Worm (Caenorhabditis elegans) whole organism, mixed stage, embryonic: ENCODE measurements around the gene gid-8.

Source experiments
- M03D4.4 ChIP-seq: sonication (generic microtip); optimal IDR thresholded peaks from 2 replicates; lab custom pipeline; 2017; ENCODE audit warnings: mild to moderate bottlenecking, missing genetic modification characterization, missing compliant biosample characterization
- bed-3 ChIP-seq: fragments of 200-800 bp; sonication (Bioruptor generic); optimal IDR thresholded peaks from 3 replicates; lab custom pipeline; 2018; ENCODE audit warnings: mild to moderate bottlenecking, missing genetic modification characterization, moderate library complexity, missing compliant biosample characterization
- blmp-1 ChIP-seq: fragments of 150-350 bp; optimal IDR thresholded peaks from 2 replicates; lab custom pipeline; 2014; ENCODE audit warnings: missing biosample characterization, missing genetic modification characterization
- ceh-39 ChIP-seq: fragments of 150-350 bp; optimal IDR thresholded peaks from 2 replicates; lab custom pipeline; 2014; ENCODE audit warnings: missing biosample characterization, missing genetic modification characterization
- ceh-43 ChIP-seq: fragments of 200-800 bp; sonication (Bioruptor generic); optimal IDR thresholded peaks from 2 replicates; lab custom pipeline; 2018; ENCODE audit warnings: mild to moderate bottlenecking, missing genetic modification characterization, moderate library complexity, missing compliant biosample characterization
- ceh-83 ChIP-seq: fragments of 200-800 bp; sonication (Bioruptor generic); optimal IDR thresholded peaks from 2 replicates; lab custom pipeline; 2018; ENCODE audit warnings: mild to moderate bottlenecking, missing genetic modification characterization, missing compliant biosample characterization
- ces-1 ChIP-seq: fragments of 150-350 bp; optimal IDR thresholded peaks from 2 replicates; lab custom pipeline; 2014; ENCODE audit warnings: missing biosample characterization, missing genetic modification reagents, missing genetic modification characterization
- cnd-1 ChIP-seq: fragments of 200-800 bp; sonication (Bioruptor generic); optimal IDR thresholded peaks from 2 replicates; lab custom pipeline; 2018; ENCODE audit warnings: mild to moderate bottlenecking, missing genetic modification characterization, missing compliant biosample characterization
- drap-1 ChIP-seq: fragments of 200-800 bp; sonication (Bioruptor generic); optimal IDR thresholded peaks from 3 replicates; lab custom pipeline; 2018; ENCODE audit warnings: mild to moderate bottlenecking, missing genetic modification characterization, missing compliant biosample characterization
- elt-1 ChIP-seq: sonication (generic microtip); optimal IDR thresholded peaks from 2 replicates; lab custom pipeline; 2017; ENCODE audit warnings: missing genetic modification characterization, mild to moderate bottlenecking, missing compliant biosample characterization, antibody characterized with exemption, moderate library complexity, borderline replicate concordance; ENCODE audit not compliant: insufficient read depth
- elt-3 ChIP-seq: fragments of 150-350 bp; optimal IDR thresholded peaks from 2 replicates; lab custom pipeline; 2014; ENCODE audit warnings: missing biosample characterization, missing genetic modification characterization
- flh-1 ChIP-seq: fragments of 200-800 bp; sonication (Bioruptor generic); optimal IDR thresholded peaks from 2 replicates; lab custom pipeline; 2018; ENCODE audit warnings: mild to moderate bottlenecking, missing genetic modification characterization, moderate library complexity, missing compliant biosample characterization
- ham-2 ChIP-seq: fragments of 200-800 bp; sonication (Bioruptor generic); optimal IDR thresholded peaks from 2 replicates; lab custom pipeline; 2018; ENCODE audit warnings: mild to moderate bottlenecking, missing genetic modification characterization, missing compliant biosample characterization
- hlh-1 ChIP-seq: fragments of 150-350 bp; optimal IDR thresholded peaks from 2 replicates; lab custom pipeline; 2014; ENCODE audit warnings: missing biosample characterization, missing genetic modification reagents, missing genetic modification characterization
- lin-32 ChIP-seq: fragments of 200-800 bp; sonication (Bioruptor generic); optimal IDR thresholded peaks from 2 replicates; lab custom pipeline; 2018; ENCODE audit warnings: mild to moderate bottlenecking, missing genetic modification characterization, missing compliant biosample characterization
- lsy-2 ChIP-seq: fragments of 150-350 bp; optimal IDR thresholded peaks from 2 replicates; lab custom pipeline; 2014; ENCODE audit warnings: missing biosample characterization, missing genetic modification characterization
- mab-5 ChIP-seq: fragments of 150-350 bp; optimal IDR thresholded peaks from 2 replicates; lab custom pipeline; 2014; ENCODE audit warnings: missing biosample characterization, missing genetic modification characterization
- mep-1 ChIP-seq: fragments of 150-350 bp; optimal IDR thresholded peaks from 2 replicates; lab custom pipeline; 2017; ENCODE audit warnings: missing biosample characterization, missing genetic modification reagents, missing genetic modification characterization, inconsistent platforms
- mls-2 ChIP-seq: sonication (generic microtip); optimal IDR thresholded peaks from 2 replicates; lab custom pipeline; 2016; ENCODE audit warnings: mild to moderate bottlenecking, missing genetic modification characterization, moderate library complexity, missing compliant biosample characterization
- nhr-12 ChIP-seq: fragments of 150-350 bp; optimal IDR thresholded peaks from 2 replicates; lab custom pipeline; 2014; ENCODE audit warnings: missing biosample characterization, missing genetic modification characterization
- nhr-2 ChIP-seq: fragments of 150-350 bp; optimal IDR thresholded peaks from 2 replicates; lab custom pipeline; 2014; ENCODE audit warnings: missing biosample characterization, missing genetic modification characterization
- nhr-237 ChIP-seq: fragments of 150-350 bp; optimal IDR thresholded peaks from 2 replicates; lab custom pipeline; 2014; ENCODE audit warnings: missing biosample characterization, missing genetic modification characterization
- nhr-28 ChIP-seq: fragments of 150-350 bp; optimal IDR thresholded peaks from 2 replicates; lab custom pipeline; 2014; ENCODE audit warnings: missing biosample characterization, missing genetic modification characterization
- pha-4 ChIP-seq: fragments of 150-350 bp; optimal IDR thresholded peaks from 2 replicates; lab custom pipeline; 2018; ENCODE audit warnings: missing biosample characterization, missing genetic modification reagents, missing genetic modification characterization
- sem-2 ChIP-seq: fragments of 200-800 bp; sonication (Bioruptor generic); optimal IDR thresholded peaks from 2 replicates; lab custom pipeline; 2018; ENCODE audit warnings: mild to moderate bottlenecking, missing genetic modification characterization, missing compliant biosample characterization
- snpc-4 ChIP-seq: fragments of 150-350 bp; optimal IDR thresholded peaks from 2 replicates; lab custom pipeline; 2014; ENCODE audit warnings: missing biosample characterization, missing genetic modification characterization
- sptf-1 ChIP-seq: sonication (generic microtip); optimal IDR thresholded peaks from 2 replicates; lab custom pipeline; 2017; ENCODE audit warnings: mild to moderate bottlenecking, missing genetic modification characterization, moderate library complexity, missing compliant biosample characterization
- tbx-8 ChIP-seq: fragments of 200-800 bp; sonication (Bioruptor generic); optimal IDR thresholded peaks from 2 replicates; lab custom pipeline; 2018; ENCODE audit warnings: mild to moderate bottlenecking, missing genetic modification characterization, moderate library complexity, missing compliant biosample characterization
- unc-39 ChIP-seq: fragments of 150-350 bp; optimal IDR thresholded peaks from 2 replicates; lab custom pipeline; 2014; ENCODE audit warnings: missing biosample characterization, missing genetic modification characterization
- unc-62 ChIP-seq: fragments of 150-350 bp; optimal IDR thresholded peaks from 2 replicates; lab custom pipeline; 2014; ENCODE audit warnings: missing biosample characterization, missing genetic modification reagents, missing genetic modification characterization
- ztf-11 ChIP-seq: fragments of 150-350 bp; optimal IDR thresholded peaks from 2 replicates; lab custom pipeline; 2014; ENCODE audit warnings: missing biosample characterization, missing genetic modification characterization

gid-8 gene

DNA sequence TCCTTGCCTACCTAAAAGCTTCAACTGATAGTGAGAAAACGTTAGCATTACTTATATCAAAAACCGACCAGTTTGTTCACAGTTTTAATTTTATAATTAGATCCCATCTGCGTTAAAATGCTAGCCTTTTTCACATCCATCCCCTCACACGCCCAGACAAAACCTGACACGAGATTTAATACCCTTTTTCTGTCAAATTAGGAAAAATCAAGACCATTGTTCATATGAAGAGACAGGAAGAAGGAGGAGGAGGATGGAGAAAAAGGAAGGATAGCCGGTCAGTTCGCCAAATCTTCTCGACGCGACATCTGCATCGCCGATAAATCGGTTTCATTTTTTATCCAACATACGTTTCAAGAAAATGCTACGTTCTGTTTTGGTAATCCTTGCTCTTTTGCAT is 19.8 kb upstream of the gid-8 start, which contains the start of gene cnc-3:
Gene cnc-3, plus strand, starts transcription at position 281 of the 400 bp plus-strand sequence.
- TF ChIP-seq unc-39, result no peak
- no peak for TF ChIP-seq cnd-1 (tag; lab: Kevin White, UChicago)

DNA sequence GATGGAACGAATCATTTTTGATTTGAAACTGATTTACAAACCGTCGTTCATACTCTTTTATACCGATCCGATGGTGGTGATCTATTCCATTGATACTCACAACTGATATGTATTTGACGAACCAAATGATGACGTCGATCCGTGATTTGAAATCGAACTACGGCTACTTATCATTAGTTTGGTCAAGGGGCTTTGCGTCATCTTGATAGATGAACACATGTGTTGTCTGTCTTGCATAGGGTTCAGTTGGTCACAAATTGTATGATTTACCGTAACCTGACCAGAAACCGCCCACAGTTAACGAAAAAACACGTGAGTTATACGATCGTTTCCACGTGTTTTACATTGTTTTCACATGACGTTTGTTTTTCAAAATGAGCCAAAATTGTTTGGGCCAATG is 17.4 kb upstream of the gid-8 start, which contains the start of gene cnc-2:
Gene cnc-2, minus strand, starts transcription at position 24 of the 400 bp plus-strand sequence.
- TF ChIP-seq ceh-39 (tag; lab: Kevin White, UChicago) (no peak), cnd-1 (tag; lab: Kevin White, UChicago) (no peak), lin-32 (no peak), mep-1 (tag; lab: Kevin White, UChicago) (no peak), ceh-83 (GFP tag; lab: Kevin White, UChicago) (no peak), hlh-1 (tag; lab: Kevin White, UChicago) (no peak), unc-39 (no peak), ham-2 (GFP tag; lab: Kevin White, UChicago) (no peak), nhr-237 (tag; lab: Kevin White, UChicago) (no peak), bed-3 (GFP tag; lab: Kevin White, UChicago) (no peak), mab-5 (no peak)

DNA sequence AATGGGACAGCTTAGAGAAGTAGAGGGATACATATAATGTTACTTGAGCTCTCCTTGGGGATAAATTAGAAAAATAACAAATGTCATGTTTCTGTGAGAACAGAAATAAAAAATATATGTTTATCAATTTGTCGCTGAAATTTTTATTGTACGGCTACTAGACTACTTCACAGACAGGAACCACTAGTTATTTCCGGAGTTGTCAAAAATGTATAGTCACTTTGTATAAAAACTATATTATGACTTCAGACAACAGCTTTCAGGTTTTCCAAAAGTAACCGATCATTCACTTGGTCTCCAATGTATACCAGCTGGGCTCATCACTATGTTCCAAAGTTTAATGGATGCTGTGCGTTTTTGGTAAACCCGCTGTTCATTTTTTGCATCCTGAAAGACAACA is 16.2 kb upstream of the gid-8 start, which contains the start of gene srj-23:
Gene srj-23, plus strand, starts transcription at position 301 of the 400 bp plus-strand sequence.
- TF ChIP-seq tbx-8 (no peak), mab-5 (no peak), ceh-43 (no peak)

DNA sequence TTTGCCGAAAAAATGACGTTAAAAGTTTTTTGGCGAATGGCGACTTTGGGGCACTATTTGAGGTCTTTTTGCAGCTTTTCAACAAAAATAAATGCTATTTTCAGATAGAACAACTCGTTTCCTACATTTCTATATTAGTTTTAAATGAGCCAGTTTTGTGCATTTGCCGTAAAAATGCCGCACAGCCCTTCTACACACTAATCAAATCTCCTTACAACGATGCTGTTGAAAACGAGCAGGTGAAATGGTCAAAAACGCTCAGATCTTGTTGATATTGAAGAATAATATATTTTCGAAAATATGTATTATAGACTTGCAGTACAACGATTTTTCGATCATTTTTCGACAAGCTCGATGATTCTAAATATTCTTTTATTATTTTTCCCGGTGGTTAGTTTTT is 12.8 kb upstream of the gid-8 start, which contains the start of gene chil-14:
Gene chil-14, plus strand, starts transcription at position 301 of the 400 bp plus-strand sequence.
- TF ChIP-seq elt-3 (no peak), mls-2 (tag; lab: Kevin White, UChicago) (no peak), flh-1 (GFP tag; lab: Kevin White, UChicago) (no peak), nhr-28 (no peak), cnd-1 (tag; lab: Kevin White, UChicago) (no peak), nhr-2 (tag; lab: Kevin White, UChicago) (no peak), snpc-4 (tag; lab: Kevin White, UChicago) (no peak), nhr-12 (tag; lab: Kevin White, UChicago) (no peak)

DNA sequence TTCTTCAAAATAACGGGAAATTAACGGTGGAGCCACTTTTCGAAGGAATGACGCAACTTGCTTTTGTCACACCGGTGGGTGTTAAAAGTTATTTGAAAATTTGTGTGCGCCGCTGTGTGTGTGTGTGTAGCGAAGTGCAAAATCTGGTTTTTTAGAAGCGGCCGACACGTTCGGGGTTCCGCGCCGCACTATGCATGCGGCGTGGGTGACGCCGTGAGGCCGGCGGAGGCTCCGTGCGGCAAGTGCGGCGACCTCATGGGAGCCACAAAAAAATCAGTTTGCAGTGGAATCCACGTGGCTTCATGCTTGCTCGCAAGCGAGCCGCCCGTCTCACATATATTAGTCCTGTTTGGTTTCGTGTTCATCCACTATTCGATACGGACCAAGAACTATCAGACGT is 12.3 kb upstream of the gid-8 start:
- TF ChIP-seq M03D4.4 (tag; lab: Kevin White, UChicago), result no peak
- TF ChIP-seq ham-2 (GFP tag; lab: Kevin White, UChicago), result no peak
- TF ChIP-seq hlh-1 (tag; lab: Kevin White, UChicago), result no peak
- TF ChIP-seq mab-5, result no peak
- no peak for TF ChIP-seq unc-62 (GFP tag; lab: Kevin White, UChicago)
- no peak for TF ChIP-seq flh-1 (GFP tag; lab: Kevin White, UChicago)
- no peak for TF ChIP-seq elt-1
- TF ChIP-seq, all 35 proteins: peak for 0

DNA sequence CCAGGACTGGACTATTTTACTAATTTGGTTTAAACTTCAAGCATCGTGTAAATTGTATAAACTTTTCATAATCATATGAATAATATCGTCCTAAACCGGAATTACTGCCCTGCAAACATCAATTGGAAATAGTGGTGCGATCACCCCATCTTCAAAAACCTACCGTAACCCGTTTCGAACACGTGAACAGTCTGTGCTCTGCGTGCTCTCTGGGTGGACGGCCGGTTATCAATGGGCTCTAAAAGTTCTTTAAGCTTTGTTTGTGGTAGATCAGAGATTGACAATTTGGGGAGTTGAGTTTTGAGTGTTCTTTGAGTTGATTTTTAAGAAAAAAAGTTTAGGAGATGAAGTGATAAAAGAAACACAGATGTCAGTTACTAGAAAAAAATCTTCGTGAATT is 10.9 kb upstream of the gid-8 start:
- TF ChIP-seq M03D4.4 (tag; lab: Kevin White, UChicago), result no peak

DNA sequence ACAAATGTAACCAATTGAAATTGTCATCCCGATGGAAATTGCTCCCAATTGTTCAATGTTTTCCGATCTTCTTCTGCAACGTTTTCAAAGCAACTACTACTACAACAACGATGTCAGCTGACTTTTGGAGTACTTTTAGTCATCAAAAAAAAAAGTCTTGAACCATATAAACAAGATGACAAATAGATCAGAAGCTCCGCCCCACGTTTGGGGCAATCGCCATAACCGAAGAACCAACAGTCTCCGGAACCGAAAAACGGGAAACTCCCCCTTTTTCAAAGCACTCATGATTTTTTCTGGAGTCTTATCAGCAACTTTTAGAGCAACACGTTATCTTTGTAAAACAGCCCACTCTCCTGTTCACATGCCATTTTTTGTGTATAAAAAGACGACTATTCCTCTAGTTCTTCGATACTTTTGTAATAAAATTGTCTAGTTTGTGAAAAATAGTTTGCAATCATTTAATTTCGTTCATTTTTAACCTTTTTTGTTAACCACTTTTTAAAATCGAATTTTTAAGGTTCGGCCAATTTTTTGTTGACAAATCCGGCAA is 8.1 kb upstream of the gid-8 start:
- no peak for TF ChIP-seq nhr-2 (tag; lab: Kevin White, UChicago)
- no peak for TF ChIP-seq bed-3 (GFP tag; lab: Kevin White, UChicago)
- no peak for TF ChIP-seq elt-1
- no peak for TF ChIP-seq mep-1 (tag; lab: Kevin White, UChicago)
- TF ChIP-seq nhr-237 (tag; lab: Kevin White, UChicago), result no peak
- no peak for TF ChIP-seq sptf-1 (tag; lab: Kevin White, UChicago)
- no peak for TF ChIP-seq blmp-1 (tag; lab: Kevin White, UChicago)
- TF ChIP-seq snpc-4 (tag; lab: Kevin White, UChicago), result no peak

DNA sequence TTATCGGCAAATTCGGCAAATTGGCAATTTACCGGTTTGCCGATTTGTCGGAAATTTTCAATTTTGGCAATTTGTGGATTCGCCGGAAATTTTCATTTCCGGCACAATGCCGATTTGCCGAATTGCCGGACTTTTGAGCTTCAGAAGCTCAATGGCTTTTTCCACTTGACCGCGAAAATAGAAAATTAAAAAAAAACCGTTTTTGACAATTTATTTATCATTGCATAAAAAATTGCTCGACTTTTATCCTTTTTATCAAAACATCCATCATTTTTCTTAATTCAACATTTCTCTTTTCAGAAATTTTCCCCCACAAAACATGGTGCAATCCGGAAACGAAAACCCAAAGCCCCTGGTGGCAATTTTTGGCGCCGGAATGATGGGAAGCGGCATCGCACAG is 7.5 kb upstream of the gid-8 start, which contains the start of gene hacd-1:
Gene hacd-1, plus strand, starts transcription at position 301 of the 400 bp plus-strand sequence.
- no peak for TF ChIP-seq mab-5
- no peak for TF ChIP-seq M03D4.4 (tag; lab: Kevin White, UChicago)
- no peak for TF ChIP-seq nhr-237 (tag; lab: Kevin White, UChicago)
- TF ChIP-seq unc-39, result no peak
- TF ChIP-seq pha-4, result no peak
- no peak for TF ChIP-seq drap-1 (GFP tag; lab: Kevin White, UChicago)
- no peak for TF ChIP-seq sem-2 (GFP tag; lab: Kevin White, UChicago)
- no peak for TF ChIP-seq lsy-2
- no peak for TF ChIP-seq elt-1
- TF ChIP-seq elt-3, result no peak
- TF ChIP-seq nhr-12 (tag; lab: Kevin White, UChicago), result no peak
- TF ChIP-seq unc-62 (GFP tag; lab: Kevin White, UChicago), result no peak
- TF ChIP-seq ceh-83 (GFP tag; lab: Kevin White, UChicago), result no peak
- no peak for TF ChIP-seq ces-1
- TF ChIP-seq mep-1 (tag; lab: Kevin White, UChicago), result no peak
- no peak for TF ChIP-seq nhr-28
- TF ChIP-seq ztf-11 (tag; lab: Kevin White, UChicago), result no peak
- TF ChIP-seq tbx-8, result no peak
- no peak for TF ChIP-seq sptf-1 (tag; lab: Kevin White, UChicago)
